Worm (Caenorhabditis elegans) whole organism, late embryonic: ENCODE data around the gene ZK262.20.

ENCODE experiments used
- gmeb-2 ChIP-seq: sonication (generic microtip); optimal IDR thresholded peaks from 2 replicates; lab custom pipeline; 2016; ENCODE audit warnings: missing genetic modification characterization, inconsistent platforms, missing compliant biosample characterization
- pax-1 ChIP-seq: fragments of 150-350 bp; optimal IDR thresholded peaks from 2 replicates; lab custom pipeline; 2014; ENCODE audit warnings: missing biosample characterization, missing genetic modification characterization

ce11 chrV:18430826-18431225 lies 4.0 kb downstream of the ZK262.20 start:
- TF ChIP-seq gmeb-2 (tag; lab: Kevin White, UChicago) (no peak), pax-1 (no peak)
